Worm (Caenorhabditis elegans) whole organism, L3 larva: ENCODE measurements around the gene K02D10.8.
A peak's percentile ranks its signal among the peaks of the same experiment; 100 is the strongest.

Experiments
- R02D3.7 ChIP-seq: fragments of 150-350 bp; optimal IDR thresholded peaks from 2 replicates; lab custom pipeline; 2014; ENCODE audit warnings: missing biosample characterization, missing genetic modification characterization
- ZK546.5 ChIP-seq: sonication (generic microtip); optimal IDR thresholded peaks from 2 replicates; lab custom pipeline; 2017; ENCODE audit warnings: missing biosample characterization, missing genetic modification characterization
- aly-2 ChIP-seq: fragments of 150-350 bp; optimal IDR thresholded peaks from 2 replicates; lab custom pipeline; 2014; ENCODE audit warnings: missing biosample characterization, missing genetic modification characterization
- ama-1 ChIP-seq: fragments of 150-350 bp; optimal IDR thresholded peaks from 2 replicates; lab custom pipeline; 2018
- ceh-16 ChIP-seq: sonication (generic microtip); optimal IDR thresholded peaks from 2 replicates; lab custom pipeline; 2017; ENCODE audit warnings: missing biosample characterization, missing genetic modification characterization
- ceh-28 ChIP-seq: fragments of 150-350 bp; optimal IDR thresholded peaks from 2 replicates; lab custom pipeline; 2014; ENCODE audit warnings: missing biosample characterization, missing genetic modification reagents, missing genetic modification characterization
- ceh-82 ChIP-seq: fragments of 150-350 bp; optimal IDR thresholded peaks from 2 replicates; lab custom pipeline; 2014; ENCODE audit warnings: missing biosample characterization, missing genetic modification characterization
- ceh-9 ChIP-seq: sonication (generic microtip); optimal IDR thresholded peaks from 2 replicates; lab custom pipeline; 2018; ENCODE audit warnings: missing biosample characterization, missing genetic modification characterization
- daf-12 ChIP-seq: fragments of 150-350 bp; optimal IDR thresholded peaks from 2 replicates; lab custom pipeline; 2014; ENCODE audit warnings: missing biosample characterization, missing genetic modification reagents, missing genetic modification characterization
- egl-27 ChIP-seq: sonication (generic microtip); optimal IDR thresholded peaks from 4 replicates; lab custom pipeline; 2017; ENCODE audit warnings: missing biosample characterization, missing genetic modification reagents, missing genetic modification characterization
- egl-5 ChIP-seq: fragments of 150-350 bp; optimal IDR thresholded peaks from 2 replicates; lab custom pipeline; 2017; ENCODE audit warnings: missing biosample characterization, missing genetic modification reagents, missing genetic modification characterization, inconsistent platforms
- elt-1 ChIP-seq: fragments of 150-350 bp; optimal IDR thresholded peaks from 2 replicates; lab custom pipeline; 2014; ENCODE audit warnings: missing biosample characterization, missing genetic modification characterization
- elt-2 ChIP-seq: sonication (generic microtip); optimal IDR thresholded peaks from 2 replicates; lab custom pipeline; 2016; ENCODE audit warnings: missing genetic modification reagents, mild to moderate bottlenecking, missing genetic modification characterization, missing compliant biosample characterization
- fkh-10 ChIP-seq: sonication (generic microtip); optimal IDR thresholded peaks from 2 replicates; lab custom pipeline; 2017; ENCODE audit warnings: missing biosample characterization, missing genetic modification reagents, missing genetic modification characterization
- fkh-2 ChIP-seq: fragments of 150-350 bp; optimal IDR thresholded peaks from 2 replicates; lab custom pipeline; 2014; ENCODE audit warnings: missing biosample characterization, missing genetic modification reagents, missing genetic modification characterization
- fos-1 ChIP-seq: fragments of 150-350 bp; optimal IDR thresholded peaks from 2 replicates; lab custom pipeline; 2014; ENCODE audit warnings: missing biosample characterization, missing genetic modification characterization
- hmg-11 ChIP-seq: sonication (generic microtip); optimal IDR thresholded peaks from 2 replicates; lab custom pipeline; 2016; ENCODE audit warnings: missing genetic modification characterization, missing compliant biosample characterization
- jun-1 ChIP-seq: fragments of 150-350 bp; optimal IDR thresholded peaks from 2 replicates; lab custom pipeline; 2014; ENCODE audit warnings: missing biosample characterization, missing genetic modification reagents, missing genetic modification characterization
- lin-15B ChIP-seq: fragments of 150-350 bp; optimal IDR thresholded peaks from 2 replicates; lab custom pipeline; 2014; ENCODE audit warnings: missing biosample characterization, missing genetic modification characterization
- lin-39 ChIP-seq: fragments of 150-350 bp; optimal IDR thresholded peaks from 2 replicates; lab custom pipeline; 2018; ENCODE audit warnings: missing biosample characterization, missing genetic modification reagents, missing genetic modification characterization
- mdl-1 ChIP-seq: fragments of 150-350 bp; optimal IDR thresholded peaks from 2 replicates; lab custom pipeline; 2014; ENCODE audit warnings: missing biosample characterization, missing genetic modification characterization
- mml-1 ChIP-seq: fragments of 150-350 bp; sonication (generic microtip); optimal IDR thresholded peaks from 3 replicates; lab custom pipeline; 2014; ENCODE audit warnings: missing biosample characterization, missing genetic modification characterization
- nfya-1 ChIP-seq: sonication (generic microtip); optimal IDR thresholded peaks from 2 replicates; lab custom pipeline; 2017; ENCODE audit warnings: missing genetic modification characterization, mild to moderate bottlenecking, missing compliant biosample characterization, antibody characterized with exemption, moderate library complexity; ENCODE audit not compliant: insufficient read depth
- nhr-11 ChIP-seq: fragments of 150-350 bp; optimal IDR thresholded peaks from 2 replicates; lab custom pipeline; 2014; ENCODE audit warnings: missing biosample characterization, missing genetic modification characterization
- nhr-12 ChIP-seq: fragments of 150-350 bp; optimal IDR thresholded peaks from 2 replicates; lab custom pipeline; 2014; ENCODE audit warnings: missing biosample characterization, missing genetic modification characterization
- nhr-23 ChIP-seq: fragments of 150-350 bp; optimal IDR thresholded peaks from 2 replicates; lab custom pipeline; 2014; ENCODE audit warnings: missing biosample characterization, missing genetic modification reagents, missing genetic modification characterization
- nhr-237 ChIP-seq: fragments of 150-350 bp; optimal IDR thresholded peaks from 2 replicates; lab custom pipeline; 2014; ENCODE audit warnings: missing biosample characterization, missing genetic modification characterization
- nhr-25 ChIP-seq: sonication (generic microtip); optimal IDR thresholded peaks from 2 replicates; lab custom pipeline; 2017; ENCODE audit warnings: missing biosample characterization, missing genetic modification characterization
- nhr-28 ChIP-seq: fragments of 150-350 bp; optimal IDR thresholded peaks from 2 replicates; lab custom pipeline; 2014; ENCODE audit warnings: missing biosample characterization, missing genetic modification characterization
- nhr-43 ChIP-seq: sonication (generic microtip); optimal IDR thresholded peaks from 2 replicates; lab custom pipeline; 2016; ENCODE audit warnings: mild to moderate bottlenecking, missing genetic modification characterization, missing compliant biosample characterization; ENCODE audit not compliant: poor library complexity, severe bottlenecking
- nhr-67 ChIP-seq: fragments of 150-350 bp; optimal IDR thresholded peaks from 2 replicates; lab custom pipeline; 2014; ENCODE audit warnings: missing biosample characterization, missing genetic modification characterization
- nhr-76 ChIP-seq: fragments of 150-350 bp; sonication (generic microtip); optimal IDR thresholded peaks from 5 replicates; lab custom pipeline; 2014; ENCODE audit warnings: missing biosample characterization, missing genetic modification characterization
- nhr-77 ChIP-seq: fragments of 150-350 bp; optimal IDR thresholded peaks from 2 replicates; lab custom pipeline; 2014; ENCODE audit warnings: missing biosample characterization, missing genetic modification characterization
- pha-4 ChIP-seq: fragments of 150-350 bp; optimal IDR thresholded peaks from 2 replicates; lab custom pipeline; 2014; ENCODE audit warnings: missing biosample characterization, missing genetic modification reagents, missing genetic modification characterization
- pqm-1 ChIP-seq: fragments of 150-350 bp; optimal IDR thresholded peaks from 2 replicates; lab custom pipeline; 2017; ENCODE audit warnings: missing biosample characterization, missing genetic modification characterization, inconsistent platforms
- sea-2 ChIP-seq: fragments of 150-350 bp; sonication (generic microtip); optimal IDR thresholded peaks from 4 replicates; lab custom pipeline; 2014; ENCODE audit warnings: missing biosample characterization, missing genetic modification reagents, missing genetic modification characterization
- skn-1 ChIP-seq: fragments of 150-350 bp; optimal IDR thresholded peaks from 2 replicates; lab custom pipeline; 2014; ENCODE audit warnings: missing biosample characterization, missing genetic modification characterization
- snpc-4 ChIP-seq: fragments of 150-350 bp; optimal IDR thresholded peaks from 2 replicates; lab custom pipeline; 2014; ENCODE audit warnings: missing biosample characterization, missing genetic modification characterization
- unc-39 ChIP-seq: sonication (generic microtip); optimal IDR thresholded peaks from 4 replicates; lab custom pipeline; 2017; ENCODE audit warnings: missing biosample characterization, missing genetic modification characterization
- unc-62 ChIP-seq: fragments of 150-350 bp; sonication (generic microtip); optimal IDR thresholded peaks from 4 replicates; lab custom pipeline; 2014; ENCODE audit warnings: missing biosample characterization, missing genetic modification reagents, missing genetic modification characterization
- zag-1 ChIP-seq: fragments of 150-350 bp; optimal IDR thresholded peaks from 2 replicates; lab custom pipeline; 2014; ENCODE audit warnings: missing biosample characterization, missing genetic modification characterization
- ztf-11 ChIP-seq: fragments of 150-350 bp; optimal IDR thresholded peaks from 2 replicates; lab custom pipeline; 2014; ENCODE audit warnings: missing biosample characterization, missing genetic modification characterization

K02D10.8 gene

ce11 chrIII:8765030-8765429 is 21.1 kb upstream of the K02D10.8 start:
- TF ChIP-seq aly-2 (tag; lab: Kevin White, UChicago) (no peak), nfya-1 (tag; lab: Kevin White, UChicago) (no peak), nhr-25 (tag; lab: Kevin White, UChicago) (no peak), nhr-12 (tag; lab: Kevin White, UChicago) (no peak), pqm-1 (tag; lab: Kevin White, UChicago) (no peak), nhr-67 (tag; lab: Kevin White, UChicago) (no peak), R02D3.7 (no peak), jun-1 (tag; lab: Kevin White, UChicago) (no peak), elt-2 (tag; lab: Kevin White, UChicago) (no peak), lin-39 (no peak), ceh-16 (tag; lab: Kevin White, UChicago) (no peak), zag-1 (no peak), pha-4 (no peak), fkh-10 (GFP tag; lab: Kevin White, UChicago) (no peak), nhr-23 (no peak), hmg-11 (tag; lab: Kevin White, UChicago) (no peak), mml-1 (tag; lab: Kevin White, UChicago) (no peak), unc-39 (no peak), elt-1 (tag; lab: Kevin White, UChicago) (no peak), sea-2 (GFP tag; lab: Kevin White, UChicago) (no peak)
- TF ChIP-seq, all 47 proteins: peak for 0

DNA sequence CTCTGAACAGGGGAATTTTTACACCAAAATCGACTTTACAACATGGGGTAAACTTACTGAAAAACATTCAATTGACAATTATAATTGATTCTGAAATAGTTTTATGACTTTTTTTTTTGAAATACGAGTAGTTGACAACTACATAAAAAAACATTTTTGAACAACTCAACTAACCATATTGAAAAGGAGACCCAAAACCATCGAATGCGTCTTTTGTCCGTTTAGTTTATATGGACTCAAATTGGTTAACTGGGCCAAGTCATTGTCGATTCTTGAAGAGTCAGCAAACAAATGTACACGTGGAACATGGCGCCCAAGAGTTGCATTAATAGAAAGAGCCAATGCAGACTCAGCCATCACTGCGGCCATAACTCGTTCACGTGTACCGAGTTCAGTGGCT is 19.7 kb upstream of the K02D10.8 start:
- no peak for TF ChIP-seq nhr-237 (tag; lab: Kevin White, UChicago)
- TF ChIP-seq lin-39 = no peak
- TF ChIP-seq ceh-82 (tag; lab: Kevin White, UChicago) = no peak
- no peak for TF ChIP-seq skn-1 (tag; lab: Kevin White, UChicago)
- no peak for TF ChIP-seq daf-12 (tag; lab: Kevin White, UChicago)
- TF ChIP-seq nhr-77 = no peak
- TF ChIP-seq nfya-1 (tag; lab: Kevin White, UChicago) = no peak
- TF ChIP-seq ZK546.5 (tag; lab: Kevin White, UChicago) = no peak
- TF ChIP-seq egl-5 = no peak
- TF ChIP-seq pha-4 = no peak
- TF ChIP-seq nhr-43 (tag; lab: Kevin White, UChicago) = no peak
- no peak for TF ChIP-seq nhr-11 (tag; lab: Kevin White, UChicago)
- no peak for TF ChIP-seq fkh-2
- no peak for TF ChIP-seq mdl-1 (tag; lab: Kevin White, UChicago)
- TF ChIP-seq mml-1 (tag; lab: Kevin White, UChicago) = no peak
- no peak for TF ChIP-seq ceh-28 (tag; lab: Kevin White, UChicago)
- TF ChIP-seq, all 47 proteins: peak for 0

DNA sequence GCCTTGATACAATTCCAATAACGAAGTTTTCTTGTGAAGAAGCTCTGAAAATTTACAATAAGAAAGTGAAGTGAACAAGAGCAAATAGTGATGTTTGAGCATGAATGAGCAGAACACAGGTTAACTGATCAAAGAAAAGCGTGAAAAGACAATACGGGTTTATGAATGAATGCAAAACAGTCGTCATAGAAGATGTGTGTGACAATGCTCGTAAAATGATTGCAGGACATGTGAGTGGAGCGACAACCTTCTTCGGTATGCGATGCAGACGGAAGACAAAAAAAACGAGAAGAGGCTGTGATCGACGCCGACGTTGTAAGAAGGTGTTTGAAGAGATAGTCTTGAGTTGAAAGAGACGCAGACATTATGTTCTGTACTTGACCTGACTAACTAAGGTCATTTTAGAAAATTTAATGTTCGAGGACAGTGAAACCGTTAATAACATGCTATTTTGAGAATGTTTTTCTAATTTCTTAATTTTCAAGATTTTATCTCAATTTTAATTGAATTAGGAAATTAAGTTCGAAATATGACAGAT is 18.8 kb upstream of the K02D10.8 start, which contains the start of gene mig-22:
Gene mig-22 (minus strand): TSS at position 51 of the 538 bp plus-strand sequence.
- TF ChIP-seq nhr-23 = peak; percentile 17
- no peak for TF ChIP-seq egl-27 (tag; lab: Kevin White, UChicago)
- TF ChIP-seq jun-1 (tag; lab: Kevin White, UChicago) = no peak
- TF ChIP-seq elt-2 (tag; lab: Kevin White, UChicago) = no peak
- peak; percentile 83 for TF ChIP-seq nhr-25 (tag; lab: Kevin White, UChicago)

ce11 chrIII:8767889-8768361 is 18.3 kb upstream of the K02D10.8 start, which contains the start of gene mtss-1:
mtss-1 (plus strand) TSS chrIII:8768311.
- TF ChIP-seq lin-39 = no peak
- TF ChIP-seq mdl-1 (tag; lab: Kevin White, UChicago) = no peak
- no peak for TF ChIP-seq nhr-12 (tag; lab: Kevin White, UChicago)
- no peak for TF ChIP-seq mml-1 (tag; lab: Kevin White, UChicago)
- peak; percentile 47 for TF ChIP-seq nhr-23
- no peak for TF ChIP-seq zag-1
- no peak for TF ChIP-seq nhr-25 (tag; lab: Kevin White, UChicago)
- no peak for TF ChIP-seq nhr-76
- no peak for TF ChIP-seq fkh-10 (GFP tag; lab: Kevin White, UChicago)
- peak; percentile 74 for TF ChIP-seq nhr-43 (tag; lab: Kevin White, UChicago)
- TF ChIP-seq ama-1 (lab: Kevin White, UChicago) = no peak
- TF ChIP-seq ceh-9 (tag; lab: Kevin White, UChicago) = no peak
- TF ChIP-seq daf-12 (tag; lab: Kevin White, UChicago) = no peak
- no peak for TF ChIP-seq nhr-28 (tag; lab: Kevin White, UChicago)
- TF ChIP-seq unc-39 = no peak
- TF ChIP-seq R02D3.7 = peak; percentile 32
- no peak for TF ChIP-seq nhr-11 (tag; lab: Kevin White, UChicago)
- TF ChIP-seq nhr-77 = no peak
- no peak for TF ChIP-seq lin-15B (tag; lab: Kevin White, UChicago)
- no peak for TF ChIP-seq egl-27 (tag; lab: Kevin White, UChicago)
- no peak for TF ChIP-seq ztf-11 (tag; lab: Kevin White, UChicago)
- peak; percentile 48 for TF ChIP-seq ceh-28 (tag; lab: Kevin White, UChicago)
- no peak for TF ChIP-seq elt-1 (tag; lab: Kevin White, UChicago)
- no peak for TF ChIP-seq ceh-16 (tag; lab: Kevin White, UChicago)
- TF ChIP-seq nhr-237 (tag; lab: Kevin White, UChicago) = no peak
- no peak for TF ChIP-seq pqm-1 (tag; lab: Kevin White, UChicago)
- TF ChIP-seq nhr-67 (tag; lab: Kevin White, UChicago) = peak; percentile 38
- peak; percentile 28 for TF ChIP-seq snpc-4 (tag; lab: Kevin White, UChicago)
- TF ChIP-seq fkh-2 = no peak
- no peak for TF ChIP-seq ZK546.5 (tag; lab: Kevin White, UChicago)
- TF ChIP-seq fos-1 (tag; lab: Kevin White, UChicago) = no peak
- TF ChIP-seq nfya-1 (tag; lab: Kevin White, UChicago) = peak; percentile 59
- peak; percentile 42 for TF ChIP-seq skn-1 (tag; lab: Kevin White, UChicago)
- no peak for TF ChIP-seq unc-62 (GFP tag; lab: Kevin White, UChicago)
- TF ChIP-seq sea-2 (GFP tag; lab: Kevin White, UChicago) = no peak
- TF ChIP-seq jun-1 (tag; lab: Kevin White, UChicago) = no peak
